Worm (Caenorhabditis elegans): ENCODE measurements around the gene ZK1307.8.
A peak's percentile ranks its signal among the peaks of the same experiment; 100 is the strongest.

DNA sequence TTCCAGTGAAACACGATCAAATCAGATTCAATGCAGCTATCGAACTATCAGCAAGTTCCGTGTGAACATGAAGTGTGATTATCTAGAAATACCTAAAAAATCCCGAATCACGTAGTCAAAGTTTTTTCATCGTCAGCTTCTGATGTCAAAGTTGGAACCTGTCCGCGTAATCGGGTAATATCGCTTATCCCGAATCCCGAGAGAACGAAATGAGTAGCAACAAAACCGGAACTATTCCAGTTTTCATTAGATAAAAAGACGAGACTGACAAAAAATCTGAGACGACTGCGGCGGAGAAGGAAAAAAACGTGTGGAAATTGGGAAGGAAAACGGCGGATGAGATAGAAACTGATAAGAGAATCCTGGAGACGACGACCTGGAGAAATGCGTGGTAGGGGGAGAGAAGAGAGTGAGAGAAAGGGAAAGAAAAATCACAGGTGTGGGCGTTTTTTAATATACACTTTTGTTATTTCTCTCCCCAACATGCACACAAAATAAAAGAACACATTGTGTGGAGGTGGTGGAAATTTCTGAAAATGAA lies 4.3 kb upstream of the ZK1307.8 start:
- TF ChIP-seq F52B5.7 (tag; optimal IDR thresholded peaks at IDR 0.05): no peak
- 0 out of 2 replicates have a peak, but pooled peaks have one; percentile 28 for TF ChIP-seq Y56A3A.18 (GFP tag; IDR thresholded peaks at IDR 0.05)
- no peak for TF ChIP-seq sea-2 (GFP tag; IDR thresholded peaks at IDR 0.05)
- no peak for TF ChIP-seq nfya-1 (tag; optimal IDR thresholded peaks at IDR 0.05; ENCODE audit: borderline replicate concordance, insufficient read depth)
- TF ChIP-seq attf-5 (GFP tag; optimal IDR thresholded peaks at IDR 0.05): no peak
- TF ChIP-seq Y67H2A.10 (GFP tag; conservative IDR thresholded peaks at IDR 0.05): no peak
- TF ChIP-seq C17E4.6 (GFP tag; IDR thresholded peaks at IDR 0.05): no peak
- TF ChIP-seq repo-1 (tag; optimal IDR thresholded peaks at IDR 0.05): no peak
- no peak for TF ChIP-seq die-1 (tag; optimal IDR thresholded peaks at IDR 0.05)
- TF ChIP-seq F22D6.2 (tag; optimal IDR thresholded peaks at IDR 0.05): no peak
- TF ChIP-seq ceh-79 (tag; optimal IDR thresholded peaks at IDR 0.05): no peak
- TF ChIP-seq snpc-1.3 (tag; optimal IDR thresholded peaks at IDR 0.05; ENCODE audit: insufficient read depth): no peak
- no peak for TF ChIP-seq nhr-120 (GFP tag; IDR thresholded peaks at IDR 0.05)
